Fruit fly (Drosophila melanogaster): ENCODE results near the gene btn.

Gene btn

DNA sequence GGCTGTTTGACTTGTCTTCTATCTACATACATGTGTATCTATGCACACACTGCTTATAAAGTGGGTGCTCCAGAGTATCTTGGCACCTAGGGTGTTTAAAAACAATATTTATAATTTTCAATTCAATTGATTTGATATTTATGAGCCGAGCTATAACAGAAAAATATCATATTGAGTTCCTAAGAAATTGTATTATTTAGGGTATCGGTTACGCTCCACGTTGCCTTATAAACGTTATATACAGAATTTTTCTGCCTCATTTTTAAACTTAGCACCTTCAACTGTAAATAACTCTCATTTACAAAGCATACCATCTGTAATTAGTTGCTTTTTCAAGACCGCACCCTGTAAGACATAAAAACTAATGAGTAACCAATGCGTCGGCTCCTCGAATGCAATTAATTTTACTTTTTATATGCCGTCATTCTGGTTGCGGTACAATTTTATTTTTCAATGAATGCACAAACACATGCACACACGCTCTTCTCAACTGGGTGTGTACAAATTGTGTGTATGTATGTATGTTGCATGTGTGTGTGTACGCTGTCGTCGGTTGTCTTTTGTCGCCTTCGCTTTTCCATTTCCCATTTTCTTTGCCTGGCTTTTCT, 4.3 kb upstream of the btn start (continued):
- TF ChIP-seq Dll (GFP tag; IDR thresholded peaks at IDR 0.05; ENCODE audit: partially characterized antibody) (no peak), ssp (GFP tag; IDR thresholded peaks at IDR 0.05) (peak; percentile 33; the same call in 1 of the 2 replicates), CG12071 (GFP tag; optimal IDR thresholded peaks at IDR 0.05) (no peak), HLHmδ (GFP tag; optimal IDR thresholded peaks at IDR 0.05) (no peak), aop (GFP tag; IDR thresholded peaks at IDR 0.05) (no peak), pnt (GFP tag; optimal IDR thresholded peaks at IDR 0.05) (peak; percentile 32), Ets97D (GFP tag; optimal IDR thresholded peaks at IDR 0.05) (peak; percentile 17), HLH54F (GFP tag; optimal IDR thresholded peaks at IDR 0.05) (peak; percentile 13), CG3726 (GFP tag; IDR thresholded peaks at IDR 0.05) (no peak), en (GFP tag; optimal IDR thresholded peaks at IDR 0.05) (peak; percentile 13), jumu (GFP tag; optimal IDR thresholded peaks at IDR 0.05) (peak; percentile 34), CG33557 (GFP tag; optimal IDR thresholded peaks at IDR 0.05) (peak; percentile 74), tll (GFP tag; optimal IDR thresholded peaks at IDR 0.05) (no peak), croc (GFP tag; conservative IDR thresholded peaks at IDR 0.05) (peak; percentile 62), Spps (tag; optimal IDR thresholded peaks at IDR 0.05) (peak; percentile 37), CG15269 (tag; optimal IDR thresholded peaks at IDR 0.05) (peak; percentile 34), Neu2 (GFP tag; optimal IDR thresholded peaks at IDR 0.05; ENCODE audit: borderline replicate concordance) (no peak), cato (GFP tag; optimal IDR thresholded peaks at IDR 0.05; ENCODE audit: borderline replicate concordance) (peak; percentile 35), CG7556 (GFP tag; optimal IDR thresholded peaks at IDR 0.05) (peak; percentile 82), CG4360 (GFP tag; IDR thresholded peaks at IDR 0.05) (peak; percentile 40; the same call in 1 of the 2 replicates), CG8089 (GFP tag; optimal IDR thresholded peaks at IDR 0.05) (peak; percentile 25), CG7987 (GFP tag; optimal IDR thresholded peaks at IDR 0.05) (no peak), CG12299 (tag; optimal IDR thresholded peaks at IDR 0.05) (no peak), CG3838 (GFP tag; optimal IDR thresholded peaks at IDR 0.05) (no peak), sima (GFP tag; optimal IDR thresholded peaks at IDR 0.05) (no peak), HmgZ (tag; optimal IDR thresholded peaks at IDR 0.05) (no peak), inv (GFP tag; IDR thresholded peaks at IDR 0.05; ENCODE audit: partially characterized antibody) (no peak), CG16813 (GFP tag; IDR thresholded peaks at IDR 0.05; ENCODE audit: partially characterized antibody) (no peak), sc (optimal IDR thresholded peaks at IDR 0.05) (no peak), sc (GFP tag; optimal IDR thresholded peaks at IDR 0.05) (peak; percentile 79), slou (GFP tag; optimal IDR thresholded peaks at IDR 0.05) (no peak), Sry-δ (GFP tag; optimal IDR thresholded peaks at IDR 0.05) (no peak), fru (optimal IDR thresholded peaks at IDR 0.05) (no peak), Doc2 (GFP tag; IDR thresholded peaks at IDR 0.05) (no peak), Elba2 (GFP tag; optimal IDR thresholded peaks at IDR 0.05) (no peak), ind (GFP tag; optimal IDR thresholded peaks at IDR 0.05) (peak; percentile 18), dmrt99B (tag; optimal IDR thresholded peaks at IDR 0.05) (peak; percentile 67), eyg (GFP tag; optimal IDR thresholded peaks at IDR 0.05) (no peak), Dref (GFP tag; IDR thresholded peaks at IDR 0.05) (no peak), dm (GFP tag; optimal IDR thresholded peaks at IDR 0.05) (peak; percentile 9), CG5180 (GFP tag; optimal IDR thresholded peaks at IDR 0.05) (peak; percentile 38), sug (tag; optimal IDR thresholded peaks at IDR 0.05) (no peak), Dip3 (GFP tag; optimal IDR thresholded peaks at IDR 0.05) (no peak), Mrtf (GFP tag; IDR thresholded peaks at IDR 0.05) (no peak), CG7372 (GFP tag; IDR thresholded peaks at IDR 0.05) (no peak), H15 (GFP tag; IDR thresholded peaks at IDR 0.05) (no peak), jigr1 (GFP tag; IDR thresholded peaks at IDR 0.05) (0 out of 3 replicates have a peak, but pooled peaks have one; percentile 13), CG31388 (GFP tag; optimal IDR thresholded peaks at IDR 0.05) (no peak), CG12219 (GFP tag; optimal IDR thresholded peaks at IDR 0.05) (peak; percentile 40), gsb (GFP tag; IDR thresholded peaks at IDR 0.05) (no peak), ken (GFP tag; IDR thresholded peaks at IDR 0.05) (0 out of 3 replicates have a peak, but pooled peaks have one; percentile 55)

Measured in whole organism, embryonic.